Worm (Caenorhabditis elegans) whole organism, L3 larva: ENCODE measurements around the gene srx-10.

ENCODE experiments used
- ama-1 ChIP-seq: fragments of 150-350 bp; optimal IDR thresholded peaks from 2 replicates; lab custom pipeline; 2018
- ceh-28 ChIP-seq: fragments of 150-350 bp; optimal IDR thresholded peaks from 2 replicates; lab custom pipeline; 2014; ENCODE audit warnings: missing biosample characterization, missing genetic modification reagents, missing genetic modification characterization
- egl-27 ChIP-seq: sonication (generic microtip); optimal IDR thresholded peaks from 4 replicates; lab custom pipeline; 2017; ENCODE audit warnings: missing biosample characterization, missing genetic modification reagents, missing genetic modification characterization
- elt-1 ChIP-seq: fragments of 150-350 bp; optimal IDR thresholded peaks from 2 replicates; lab custom pipeline; 2014; ENCODE audit warnings: missing biosample characterization, missing genetic modification characterization
- jun-1 ChIP-seq: fragments of 150-350 bp; optimal IDR thresholded peaks from 2 replicates; lab custom pipeline; 2014; ENCODE audit warnings: missing biosample characterization, missing genetic modification reagents, missing genetic modification characterization
- lin-39 ChIP-seq: fragments of 150-350 bp; optimal IDR thresholded peaks from 2 replicates; lab custom pipeline; 2018; ENCODE audit warnings: missing biosample characterization, missing genetic modification reagents, missing genetic modification characterization
- mdl-1 ChIP-seq: fragments of 150-350 bp; optimal IDR thresholded peaks from 2 replicates; lab custom pipeline; 2014; ENCODE audit warnings: missing biosample characterization, missing genetic modification characterization
- nhr-43 ChIP-seq: sonication (generic microtip); optimal IDR thresholded peaks from 2 replicates; lab custom pipeline; 2016; ENCODE audit warnings: mild to moderate bottlenecking, missing genetic modification characterization, missing compliant biosample characterization; ENCODE audit not compliant: poor library complexity, severe bottlenecking
- nhr-76 ChIP-seq: fragments of 150-350 bp; sonication (generic microtip); optimal IDR thresholded peaks from 5 replicates; lab custom pipeline; 2014; ENCODE audit warnings: missing biosample characterization, missing genetic modification characterization
- pha-4 ChIP-seq: fragments of 150-350 bp; optimal IDR thresholded peaks from 2 replicates; lab custom pipeline; 2014; ENCODE audit warnings: missing biosample characterization, missing genetic modification reagents, missing genetic modification characterization
- sea-2 ChIP-seq: fragments of 150-350 bp; sonication (generic microtip); optimal IDR thresholded peaks from 4 replicates; lab custom pipeline; 2014; ENCODE audit warnings: missing biosample characterization, missing genetic modification reagents, missing genetic modification characterization
- snpc-4 ChIP-seq: fragments of 150-350 bp; optimal IDR thresholded peaks from 2 replicates; lab custom pipeline; 2014; ENCODE audit warnings: missing biosample characterization, missing genetic modification characterization
- unc-62 ChIP-seq: fragments of 150-350 bp; sonication (generic microtip); optimal IDR thresholded peaks from 4 replicates; lab custom pipeline; 2014; ENCODE audit warnings: missing biosample characterization, missing genetic modification reagents, missing genetic modification characterization

- TF ChIP-seq unc-62, result no peak
- no peak for TF ChIP-seq pha-4 (tag; lab: Kevin White, UChicago)
- TF ChIP-seq sea-2 (GFP tag; lab: Kevin White, UChicago), result no peak
- no peak for TF ChIP-seq jun-1
- TF ChIP-seq lin-39 (tag; lab: Kevin White, UChicago), result no peak
- TF ChIP-seq snpc-4 (tag; lab: Kevin White, UChicago), result no peak
- TF ChIP-seq ama-1 (lab: Kevin White, UChicago), result no peak
- TF ChIP-seq ceh-28 (tag; lab: Kevin White, UChicago), result no peak
- TF ChIP-seq elt-1 (tag; lab: Kevin White, UChicago), result no peak
- TF ChIP-seq egl-27, result no peak
- no peak for TF ChIP-seq mdl-1
- no peak for TF ChIP-seq nhr-43 (tag; lab: Kevin White, UChicago)
- no peak for TF ChIP-seq nhr-76
These were observed 47.9 kb downstream of the srx-10 start, which contains the start of gene cyp-35C1 for ce11 chrV:13898356-13898755.
